Worm (Caenorhabditis elegans): ENCODE measurements around the gene flcn-1.

flcn-1 gene

ce11 chrII:6890095-6890494, 38.5 kb upstream of the flcn-1 start, which contains the start of gene acer-1 (continued):
- TF ChIP-seq fos-1 (tag; optimal IDR thresholded peaks at IDR 0.05), result no peak
- TF ChIP-seq pag-3 (tag; optimal IDR thresholded peaks at IDR 0.05; ENCODE audit: borderline replicate concordance, insufficient read depth), result no peak
- TF ChIP-seq hlh-17 (GFP tag; optimal IDR thresholded peaks at IDR 0.05; ENCODE audit: borderline replicate concordance), result no peak
- TF ChIP-seq efl-1 (optimal IDR thresholded peaks at IDR 0.05), result no peak
- peak in 1 of 2 experiments; percentile 59 for TF ChIP-seq efl-1 (GFP tag; optimal IDR thresholded peaks at IDR 0.05 in 1 of 2)
- TF ChIP-seq elt-3 (tag; optimal IDR thresholded peaks at IDR 0.05), result no peak
- no peak for TF ChIP-seq mep-1 (tag; optimal IDR thresholded peaks at IDR 0.05)

- TF ChIP-seq irx-1 (tag; optimal IDR thresholded peaks at IDR 0.05), result peak; percentile 5
- TF ChIP-seq lir-3 (tag; optimal IDR thresholded peaks at IDR 0.05; ENCODE audit: poor library complexity), result peak; percentile 29
- TF ChIP-seq dsc-1 (tag; optimal IDR thresholded peaks at IDR 0.05), result peak; percentile 7
- peak; percentile 8 for TF ChIP-seq fkh-8 (tag; optimal IDR thresholded peaks at IDR 0.05)
- TF ChIP-seq jun-1 (tag; optimal IDR thresholded peaks at IDR 0.05), result peak; percentile 60
- TF ChIP-seq ceh-90 (tag; optimal IDR thresholded peaks at IDR 0.05), result no peak
- TF ChIP-seq nhr-77 (tag; optimal IDR thresholded peaks at IDR 0.05), result no peak
- peak; percentile 49 for TF ChIP-seq ama-1 (optimal IDR thresholded peaks at IDR 0.05)
- peak in 1 of 2 experiments; percentile 95 for TF ChIP-seq mdl-1 (tag; optimal IDR thresholded peaks at IDR 0.05)
- peak; percentile 70 for TF ChIP-seq C16A3.4 (tag; optimal IDR thresholded peaks at IDR 0.05)
- TF ChIP-seq lsy-2 (tag; optimal IDR thresholded peaks at IDR 0.05), result peak; percentile 50 to 65
- TF ChIP-seq efl-1 (optimal IDR thresholded peaks at IDR 0.05), result peak; percentile 14 to 22
- peak in 1 of 2 experiments; percentile 94 for TF ChIP-seq efl-1 (GFP tag; optimal IDR thresholded peaks at IDR 0.05 in 1 of 2)
- peak; percentile 4 for TF ChIP-seq nhr-90 (tag; optimal IDR thresholded peaks at IDR 0.05; ENCODE audit: poor library complexity)
- TF ChIP-seq nhr-20 (tag; optimal IDR thresholded peaks at IDR 0.05), result peak; percentile 81
- no peak for TF ChIP-seq nhr-11 (tag; optimal IDR thresholded peaks at IDR 0.05)
- peak; percentile 88 for TF ChIP-seq lin-14 (GFP tag; optimal IDR thresholded peaks at IDR 0.05)
- TF ChIP-seq nhr-19 (GFP tag; conservative IDR thresholded peaks at IDR 0.05), result peak; percentile 96
- no peak for TF ChIP-seq ceh-88 (GFP tag; IDR thresholded peaks at IDR 0.05)
- peak; percentile 29 for TF ChIP-seq nhr-47 (tag; optimal IDR thresholded peaks at IDR 0.05)
- peak; percentile 31 for TF ChIP-seq lin-13 (GFP tag; optimal IDR thresholded peaks at IDR 0.05)
- peak; percentile 60 for TF ChIP-seq swsn-7 (tag; optimal IDR thresholded peaks at IDR 0.05)
- peak in 1 of 6 experiments; percentile 21 for TF ChIP-seq elt-3 (tag; optimal IDR thresholded peaks at IDR 0.05)
- TF ChIP-seq egl-27 (tag; optimal IDR thresholded peaks at IDR 0.05), result peak in 1 of 2 experiments; percentile 39
- no peak for TF ChIP-seq pax-3 (tag; optimal IDR thresholded peaks at IDR 0.05)
- no peak for TF ChIP-seq hlh-17 (GFP tag; optimal IDR thresholded peaks at IDR 0.05; ENCODE audit: borderline replicate concordance)
- TF ChIP-seq fos-1 (tag; optimal IDR thresholded peaks at IDR 0.05), result no peak
- TF ChIP-seq rnt-1 (tag; optimal IDR thresholded peaks at IDR 0.05), result peak; percentile 40
- no peak for TF ChIP-seq elt-2 (tag; optimal IDR thresholded peaks at IDR 0.05)
- TF ChIP-seq unc-130 (tag; optimal IDR thresholded peaks at IDR 0.05), result peak; percentile 83
- no peak for TF ChIP-seq nhr-12 (tag; optimal IDR thresholded peaks at IDR 0.05)
- peak; percentile 43 for TF ChIP-seq ztf-4 (tag; optimal IDR thresholded peaks at IDR 0.05)
- peak; percentile 14 for TF ChIP-seq xbp-1 (tag; optimal IDR thresholded peaks at IDR 0.05)
- peak; percentile 87 for TF ChIP-seq nhr-85 (tag)
- peak; percentile 43 for TF ChIP-seq skn-1 (tag; optimal IDR thresholded peaks at IDR 0.05)
- no peak for TF ChIP-seq ztf-11 (tag; optimal IDR thresholded peaks at IDR 0.05)
- 0 out of 2 replicates have a peak, but pooled peaks have one; percentile 9 for TF ChIP-seq grh-1 (GFP tag; IDR thresholded peaks at IDR 0.05)
- 0 out of 2 replicates have a peak, but pooled peaks have one; percentile 1 for TF ChIP-seq isw-1 (GFP tag; IDR thresholded peaks at IDR 0.05)
- peak; percentile 83 for TF ChIP-seq snu-23 (GFP tag; optimal IDR thresholded peaks at IDR 0.05)
- TF ChIP-seq zip-4 (GFP tag; optimal IDR thresholded peaks at IDR 0.05), result no peak
- TF ChIP-seq lin-35 (GFP tag; optimal IDR thresholded peaks at IDR 0.05), result peak; percentile 33 to 77
- TF ChIP-seq snpc-4 (tag; optimal IDR thresholded peaks at IDR 0.05), result peak; percentile 7
- TF ChIP-seq dpl-1 (GFP tag; optimal IDR thresholded peaks at IDR 0.05), result peak in 2 of 3 experiments; percentile 15 to 38
- TF ChIP-seq nhr-71 (tag; optimal IDR thresholded peaks at IDR 0.05), result peak; percentile 78
- peak; percentile 48 for TF ChIP-seq tbx-2 (tag; optimal IDR thresholded peaks at IDR 0.05)
Observed at ce11 chrII:6891176-6891575, 37.4 kb upstream of the flcn-1 start.

Data from whole organism, L1 larva.